Worm (Caenorhabditis elegans) whole organism, L3 larva: ENCODE data around the gene C08B6.5.

ENCODE experiments used
- R02D3.7 ChIP-seq: fragments of 150-350 bp; optimal IDR thresholded peaks from 2 replicates; lab custom pipeline; 2014; ENCODE audit warnings: missing biosample characterization, missing genetic modification characterization
- ZK546.5 ChIP-seq: sonication (generic microtip); optimal IDR thresholded peaks from 2 replicates; lab custom pipeline; 2017; ENCODE audit warnings: missing biosample characterization, missing genetic modification characterization
- aly-2 ChIP-seq: fragments of 150-350 bp; optimal IDR thresholded peaks from 2 replicates; lab custom pipeline; 2014; ENCODE audit warnings: missing biosample characterization, missing genetic modification characterization
- ama-1 ChIP-seq: fragments of 150-350 bp; optimal IDR thresholded peaks from 2 replicates; lab custom pipeline; 2018
- ceh-16 ChIP-seq: sonication (generic microtip); optimal IDR thresholded peaks from 2 replicates; lab custom pipeline; 2017; ENCODE audit warnings: missing biosample characterization, missing genetic modification characterization
- ceh-28 ChIP-seq: fragments of 150-350 bp; optimal IDR thresholded peaks from 2 replicates; lab custom pipeline; 2014; ENCODE audit warnings: missing biosample characterization, missing genetic modification reagents, missing genetic modification characterization
- ceh-82 ChIP-seq: fragments of 150-350 bp; optimal IDR thresholded peaks from 2 replicates; lab custom pipeline; 2014; ENCODE audit warnings: missing biosample characterization, missing genetic modification characterization
- ceh-9 ChIP-seq: sonication (generic microtip); optimal IDR thresholded peaks from 2 replicates; lab custom pipeline; 2018; ENCODE audit warnings: missing biosample characterization, missing genetic modification characterization
- daf-12 ChIP-seq: fragments of 150-350 bp; optimal IDR thresholded peaks from 2 replicates; lab custom pipeline; 2014; ENCODE audit warnings: missing biosample characterization, missing genetic modification reagents, missing genetic modification characterization
- egl-27 ChIP-seq: sonication (generic microtip); optimal IDR thresholded peaks from 4 replicates; lab custom pipeline; 2017; ENCODE audit warnings: missing biosample characterization, missing genetic modification reagents, missing genetic modification characterization
- egl-5 ChIP-seq: fragments of 150-350 bp; optimal IDR thresholded peaks from 2 replicates; lab custom pipeline; 2017; ENCODE audit warnings: missing biosample characterization, missing genetic modification reagents, missing genetic modification characterization, inconsistent platforms
- elt-1 ChIP-seq: fragments of 150-350 bp; optimal IDR thresholded peaks from 2 replicates; lab custom pipeline; 2014; ENCODE audit warnings: missing biosample characterization, missing genetic modification characterization
- elt-2 ChIP-seq: sonication (generic microtip); optimal IDR thresholded peaks from 2 replicates; lab custom pipeline; 2016; ENCODE audit warnings: missing genetic modification reagents, mild to moderate bottlenecking, missing genetic modification characterization, missing compliant biosample characterization
- elt-3 ChIP-seq, 3 experiments: fragments of 150-350 bp in 1 of 3; sonication (generic microtip) in 2 of 3; optimal IDR thresholded peaks; 2 replicates in 2 of 3; 4 replicates in 1 of 3; lab custom pipeline; 2014 to 2017; ENCODE audit warnings: missing biosample characterization in 3 of 3, missing genetic modification characterization in 3 of 3
- fkh-2 ChIP-seq: fragments of 150-350 bp; optimal IDR thresholded peaks from 2 replicates; lab custom pipeline; 2014; ENCODE audit warnings: missing biosample characterization, missing genetic modification reagents, missing genetic modification characterization
- hmg-11 ChIP-seq: sonication (generic microtip); optimal IDR thresholded peaks from 2 replicates; lab custom pipeline; 2016; ENCODE audit warnings: missing genetic modification characterization, missing compliant biosample characterization
- jun-1 ChIP-seq: fragments of 150-350 bp; optimal IDR thresholded peaks from 2 replicates; lab custom pipeline; 2014; ENCODE audit warnings: missing biosample characterization, missing genetic modification reagents, missing genetic modification characterization
- lin-39 ChIP-seq: fragments of 150-350 bp; optimal IDR thresholded peaks from 2 replicates; lab custom pipeline; 2018; ENCODE audit warnings: missing biosample characterization, missing genetic modification reagents, missing genetic modification characterization
- lsy-12 ChIP-seq: sonication (generic microtip); optimal IDR thresholded peaks from 2 replicates; lab custom pipeline; 2016; ENCODE audit warnings: mild to moderate bottlenecking, missing genetic modification characterization, missing compliant biosample characterization
- mdl-1 ChIP-seq: fragments of 150-350 bp; optimal IDR thresholded peaks from 2 replicates; lab custom pipeline; 2014; ENCODE audit warnings: missing biosample characterization, missing genetic modification characterization
- mml-1 ChIP-seq: fragments of 150-350 bp; sonication (generic microtip); optimal IDR thresholded peaks from 3 replicates; lab custom pipeline; 2014; ENCODE audit warnings: missing biosample characterization, missing genetic modification characterization
- nfya-1 ChIP-seq: sonication (generic microtip); optimal IDR thresholded peaks from 2 replicates; lab custom pipeline; 2017; ENCODE audit warnings: missing genetic modification characterization, mild to moderate bottlenecking, missing compliant biosample characterization, antibody characterized with exemption, moderate library complexity; ENCODE audit not compliant: insufficient read depth
- nhr-11 ChIP-seq: fragments of 150-350 bp; optimal IDR thresholded peaks from 2 replicates; lab custom pipeline; 2014; ENCODE audit warnings: missing biosample characterization, missing genetic modification characterization
- nhr-12 ChIP-seq: fragments of 150-350 bp; optimal IDR thresholded peaks from 2 replicates; lab custom pipeline; 2014; ENCODE audit warnings: missing biosample characterization, missing genetic modification characterization
- nhr-23 ChIP-seq: fragments of 150-350 bp; optimal IDR thresholded peaks from 2 replicates; lab custom pipeline; 2014; ENCODE audit warnings: missing biosample characterization, missing genetic modification reagents, missing genetic modification characterization
- nhr-237 ChIP-seq: fragments of 150-350 bp; optimal IDR thresholded peaks from 2 replicates; lab custom pipeline; 2014; ENCODE audit warnings: missing biosample characterization, missing genetic modification characterization
- nhr-25 ChIP-seq: sonication (generic microtip); optimal IDR thresholded peaks from 2 replicates; lab custom pipeline; 2017; ENCODE audit warnings: missing biosample characterization, missing genetic modification characterization
- nhr-28 ChIP-seq: fragments of 150-350 bp; optimal IDR thresholded peaks from 2 replicates; lab custom pipeline; 2014; ENCODE audit warnings: missing biosample characterization, missing genetic modification characterization
- nhr-43 ChIP-seq: sonication (generic microtip); optimal IDR thresholded peaks from 2 replicates; lab custom pipeline; 2016; ENCODE audit warnings: mild to moderate bottlenecking, missing genetic modification characterization, missing compliant biosample characterization; ENCODE audit not compliant: poor library complexity, severe bottlenecking
- nhr-67 ChIP-seq: fragments of 150-350 bp; optimal IDR thresholded peaks from 2 replicates; lab custom pipeline; 2014; ENCODE audit warnings: missing biosample characterization, missing genetic modification characterization
- nhr-76 ChIP-seq: fragments of 150-350 bp; sonication (generic microtip); optimal IDR thresholded peaks from 5 replicates; lab custom pipeline; 2014; ENCODE audit warnings: missing biosample characterization, missing genetic modification characterization
- pha-4 ChIP-seq: fragments of 150-350 bp; optimal IDR thresholded peaks from 2 replicates; lab custom pipeline; 2014; ENCODE audit warnings: missing biosample characterization, missing genetic modification reagents, missing genetic modification characterization
- pqm-1 ChIP-seq: fragments of 150-350 bp; optimal IDR thresholded peaks from 2 replicates; lab custom pipeline; 2017; ENCODE audit warnings: missing biosample characterization, missing genetic modification characterization, inconsistent platforms
- sea-2 ChIP-seq: fragments of 150-350 bp; sonication (generic microtip); optimal IDR thresholded peaks from 4 replicates; lab custom pipeline; 2014; ENCODE audit warnings: missing biosample characterization, missing genetic modification reagents, missing genetic modification characterization
- skn-1 ChIP-seq: fragments of 150-350 bp; optimal IDR thresholded peaks from 2 replicates; lab custom pipeline; 2014; ENCODE audit warnings: missing biosample characterization, missing genetic modification characterization
- tbx-2 ChIP-seq: sonication (generic microtip); optimal IDR thresholded peaks from 2 replicates; lab custom pipeline; 2016; ENCODE audit warnings: mild to moderate bottlenecking, missing genetic modification characterization, missing compliant biosample characterization
- unc-39 ChIP-seq: sonication (generic microtip); optimal IDR thresholded peaks from 4 replicates; lab custom pipeline; 2017; ENCODE audit warnings: missing biosample characterization, missing genetic modification characterization
- unc-62 ChIP-seq: fragments of 150-350 bp; sonication (generic microtip); optimal IDR thresholded peaks from 4 replicates; lab custom pipeline; 2014; ENCODE audit warnings: missing biosample characterization, missing genetic modification reagents, missing genetic modification characterization
- zag-1 ChIP-seq: fragments of 150-350 bp; optimal IDR thresholded peaks from 2 replicates; lab custom pipeline; 2014; ENCODE audit warnings: missing biosample characterization, missing genetic modification characterization
- ztf-11 ChIP-seq: fragments of 150-350 bp; optimal IDR thresholded peaks from 2 replicates; lab custom pipeline; 2014; ENCODE audit warnings: missing biosample characterization, missing genetic modification characterization

C08B6.5 gene

ce11 chrV:10148352-10148751, 30.8 kb downstream of the C08B6.5 start, which contains the start of gene srsx-26:
Gene srsx-26, plus strand, starts transcription at chrV:10148652.
- TF ChIP-seq fkh-2 (tag; lab: Kevin White, UChicago), result no peak
- TF ChIP-seq hmg-11, result no peak
- no peak for TF ChIP-seq nhr-11 (tag; lab: Kevin White, UChicago)
- no peak for TF ChIP-seq R02D3.7 (tag; lab: Kevin White, UChicago)
- no peak for TF ChIP-seq ceh-16
- TF ChIP-seq pqm-1 (tag; lab: Kevin White, UChicago), result no peak
- TF ChIP-seq ama-1 (lab: Kevin White, UChicago), result no peak
- no peak for TF ChIP-seq ceh-28 (tag; lab: Kevin White, UChicago)

DNA sequence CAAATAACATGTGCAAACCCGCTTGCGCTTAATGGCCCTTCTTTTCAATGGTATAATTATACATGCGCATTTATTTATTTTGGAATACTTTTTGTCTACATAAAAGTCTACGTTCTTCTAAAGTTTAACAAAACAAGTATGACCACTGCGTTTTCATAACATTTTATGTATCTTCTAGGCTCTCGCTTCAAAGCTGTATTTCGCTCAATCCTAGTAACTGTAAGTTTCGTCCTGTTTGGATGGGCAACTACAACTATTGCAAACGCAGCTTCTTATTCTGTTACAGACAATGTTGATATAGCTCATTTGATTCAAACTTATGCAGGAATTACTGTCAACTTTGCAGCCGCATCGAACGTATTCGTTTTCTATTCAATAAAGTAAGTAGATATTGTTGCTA, 32.2 kb downstream of the C08B6.5 start, which contains the start of gene srsx-27:
Gene srsx-27 (plus strand): TSS at position 301 of the 400 bp plus-strand sequence.
- TF ChIP-seq pqm-1 (tag; lab: Kevin White, UChicago), result no peak
- no peak for TF ChIP-seq ZK546.5 (tag; lab: Kevin White, UChicago)
- no peak for TF ChIP-seq nhr-43 (tag; lab: Kevin White, UChicago)
- TF ChIP-seq elt-1 (tag; lab: Kevin White, UChicago), result no peak
- no peak for TF ChIP-seq aly-2 (tag; lab: Kevin White, UChicago)
- no peak for TF ChIP-seq R02D3.7 (tag; lab: Kevin White, UChicago)
- TF ChIP-seq fkh-2 (tag; lab: Kevin White, UChicago), result no peak
- no peak for TF ChIP-seq lsy-12 (tag; lab: Kevin White, UChicago)
- no peak for TF ChIP-seq jun-1 (tag; lab: Kevin White, UChicago)
- TF ChIP-seq nhr-237 (tag; lab: Kevin White, UChicago), result no peak
- no peak for TF ChIP-seq nhr-25 (tag; lab: Kevin White, UChicago)
- TF ChIP-seq egl-5, result no peak
- TF ChIP-seq tbx-2, result no peak
- no peak for TF ChIP-seq zag-1 (tag; lab: Kevin White, UChicago)
- no peak for TF ChIP-seq nhr-11 (tag; lab: Kevin White, UChicago)
- no peak for TF ChIP-seq lin-39 (tag; lab: Kevin White, UChicago)
- no peak for TF ChIP-seq ceh-9 (tag; lab: Kevin White, UChicago)
- TF ChIP-seq mdl-1 (tag; lab: Kevin White, UChicago), result no peak

ce11 chrV:10152278-10152677, 34.7 kb downstream of the C08B6.5 start, which contains the start of gene srsx-28:
Gene srsx-28, plus strand, starts transcription at chrV:10152578.
- TF ChIP-seq ama-1 (lab: Kevin White, UChicago) (no peak), ceh-9 (tag; lab: Kevin White, UChicago) (no peak), ztf-11 (tag; lab: Kevin White, UChicago) (no peak), elt-1 (tag; lab: Kevin White, UChicago) (no peak), lsy-12 (tag; lab: Kevin White, UChicago) (no peak), nhr-43 (tag; lab: Kevin White, UChicago) (no peak), jun-1 (tag; lab: Kevin White, UChicago) (no peak)

DNA sequence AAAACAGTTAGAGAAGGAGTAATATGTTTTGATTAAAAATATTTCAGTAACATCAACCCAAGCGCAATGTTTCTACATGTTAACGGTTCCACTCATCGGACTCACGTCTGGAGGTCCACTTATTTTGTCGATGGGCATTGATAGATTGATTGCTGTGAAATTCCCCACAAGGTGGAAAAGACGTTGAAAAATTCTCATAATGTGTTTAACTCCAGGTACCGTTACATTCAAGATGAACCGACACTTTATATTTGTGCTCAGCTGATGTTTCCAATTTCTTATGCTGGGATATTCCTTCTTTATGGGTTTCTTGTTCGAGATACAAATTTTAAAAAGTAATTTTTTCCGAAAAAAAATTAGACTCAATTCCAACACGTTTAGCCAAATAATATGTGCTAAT, 35.5 kb downstream of the C08B6.5 start:
- TF ChIP-seq elt-1 (tag; lab: Kevin White, UChicago) (no peak), ama-1 (lab: Kevin White, UChicago) (no peak), nhr-67 (tag; lab: Kevin White, UChicago) (no peak), skn-1 (no peak), nhr-12 (tag; lab: Kevin White, UChicago) (no peak), nhr-23 (tag; lab: Kevin White, UChicago) (no peak), nfya-1 (tag; lab: Kevin White, UChicago) (no peak), unc-39 (tag; lab: Kevin White, UChicago) (no peak), ceh-28 (tag; lab: Kevin White, UChicago) (no peak), mml-1 (tag; lab: Kevin White, UChicago) (no peak), aly-2 (tag; lab: Kevin White, UChicago) (no peak), unc-62 (no peak), elt-2 (tag; lab: Kevin White, UChicago) (no peak), pqm-1 (tag; lab: Kevin White, UChicago) (no peak)

DNA sequence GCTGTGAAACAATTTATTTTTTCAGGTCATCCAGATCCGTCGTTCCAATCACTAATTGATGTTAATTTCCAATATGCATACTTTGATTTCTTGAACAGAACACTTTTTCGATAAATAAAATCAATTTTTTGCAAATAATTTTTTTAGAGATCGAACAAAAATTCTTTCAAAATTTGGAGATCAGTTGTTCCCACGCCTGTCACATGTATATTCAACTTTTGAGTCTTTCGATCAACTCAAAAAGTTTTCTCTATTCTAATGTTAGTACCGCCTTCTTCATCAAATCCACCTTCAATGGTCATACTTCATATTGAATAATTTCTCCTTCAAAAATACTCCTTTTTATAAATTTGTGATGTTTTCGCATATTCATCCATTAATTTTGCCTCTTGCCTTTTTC, 37.1 kb downstream of the C08B6.5 start, which contains the start of gene srsx-29:
Gene srsx-29 (plus strand): TSS at position 301 of the 400 bp plus-strand sequence.
- no peak for TF ChIP-seq nhr-76 (tag; lab: Kevin White, UChicago)
- TF ChIP-seq pha-4, result no peak
- TF ChIP-seq elt-1 (tag; lab: Kevin White, UChicago), result no peak
- TF ChIP-seq nhr-67 (tag; lab: Kevin White, UChicago), result no peak
- no peak for TF ChIP-seq nhr-28 (tag; lab: Kevin White, UChicago)
- no peak for TF ChIP-seq unc-62
- no peak for TF ChIP-seq nhr-11 (tag; lab: Kevin White, UChicago)
- TF ChIP-seq daf-12, result no peak
- no peak for TF ChIP-seq ZK546.5 (tag; lab: Kevin White, UChicago)
- TF ChIP-seq elt-3 (tag; optimal IDR thresholded peaks at IDR 0.05; lab: Kevin White, UChicago), result no peak
- no peak for TF ChIP-seq ceh-82
- TF ChIP-seq unc-39 (tag; lab: Kevin White, UChicago), result no peak
- TF ChIP-seq sea-2 (GFP tag; lab: Kevin White, UChicago), result no peak
- TF ChIP-seq hmg-11, result no peak
- no peak for TF ChIP-seq elt-2 (tag; lab: Kevin White, UChicago)
- no peak for TF ChIP-seq lsy-12 (tag; lab: Kevin White, UChicago)
- no peak for TF ChIP-seq fkh-2 (tag; lab: Kevin White, UChicago)
- no peak for TF ChIP-seq egl-27
- TF ChIP-seq jun-1 (tag; lab: Kevin White, UChicago), result no peak
- no peak for TF ChIP-seq nhr-237 (tag; lab: Kevin White, UChicago)
